Fruit fly (Drosophila melanogaster): ENCODE data around the gene Timp.
A peak's percentile ranks its signal among the peaks of the same experiment; 100 is the strongest.

The Timp gene

dm6 chr3R:10169124-10169766, 43.6 kb downstream of the Timp start (continued):
- peak; percentile 14; the same call in 1 of the 3 replicates for TF ChIP-seq zfh1 (GFP tag; IDR thresholded peaks at IDR 0.05)
- TF ChIP-seq CG15696 (tag; optimal IDR thresholded peaks at IDR 0.05), result peak; percentile 6
- no peak for TF ChIP-seq E2f1 (GFP tag; IDR thresholded peaks at IDR 0.05)
- no peak for TF ChIP-seq CG5953 (GFP tag; IDR thresholded peaks at IDR 0.05)
- TF ChIP-seq CG1603 (tag; optimal IDR thresholded peaks at IDR 0.05), result peak; percentile 25
- TF ChIP-seq ham (GFP tag; IDR thresholded peaks at IDR 0.05), result no peak
- TF ChIP-seq Sry-β (GFP tag; optimal IDR thresholded peaks at IDR 0.05), result no peak
- TF ChIP-seq Eip74EF (GFP tag; optimal IDR thresholded peaks at IDR 0.05), result no peak
- TF ChIP-seq CG6813 (GFP tag; optimal IDR thresholded peaks at IDR 0.05), result peak; percentile 44
- TF ChIP-seq mirr (GFP tag; optimal IDR thresholded peaks at IDR 0.05), result no peak
- TF ChIP-seq sim (GFP tag; IDR thresholded peaks at IDR 0.05), result 0 out of 2 replicates have a peak, but pooled peaks have one; percentile 53

DNA sequence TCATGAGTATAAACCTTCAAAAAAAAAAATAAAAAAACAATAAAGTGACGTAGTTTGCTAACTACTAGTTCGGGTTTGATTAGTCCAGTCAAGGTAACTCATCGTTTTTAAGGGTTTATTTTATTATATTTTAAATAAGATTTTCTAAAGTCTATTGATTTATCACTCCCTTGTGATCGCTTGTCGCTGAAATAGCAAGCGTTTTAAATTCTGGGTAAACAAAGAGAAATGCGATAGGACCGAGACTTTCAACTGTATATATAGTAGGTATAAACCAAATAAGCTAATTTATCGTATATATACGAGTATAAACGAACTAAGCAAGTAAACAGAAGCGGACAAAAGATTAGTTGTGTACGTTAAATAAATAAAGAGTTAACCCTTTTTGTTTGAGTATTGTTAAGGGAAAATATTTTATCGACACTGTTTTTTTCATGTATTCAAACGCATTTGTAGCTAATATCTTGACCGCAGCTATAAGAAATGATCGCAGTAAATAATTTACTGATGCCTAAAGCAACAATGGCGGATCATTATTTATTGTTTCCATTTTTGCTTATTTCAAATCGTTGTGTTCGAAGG, 44.2 kb downstream of the Timp start:
- no peak for TF ChIP-seq dysf (GFP tag; IDR thresholded peaks at IDR 0.05)
- TF ChIP-seq Sin3A (optimal IDR thresholded peaks at IDR 0.05), result no peak
- TF ChIP-seq CG6689 (GFP tag; IDR thresholded peaks at IDR 0.05), result peak; percentile 42; the same call in 1 of the 2 replicates
- peak; percentile 16 for TF ChIP-seq CG10543 (GFP tag; optimal IDR thresholded peaks at IDR 0.05)
- no peak for TF ChIP-seq TFAM (GFP tag; optimal IDR thresholded peaks at IDR 0.05)
- TF ChIP-seq CG8478 (optimal IDR thresholded peaks at IDR 0.05), result no peak
- TF ChIP-seq Ssrp (tag; optimal IDR thresholded peaks at IDR 0.05), result peak; percentile 18
- TF ChIP-seq disco-r (GFP tag; optimal IDR thresholded peaks at IDR 0.05), result no peak
- no peak for TF ChIP-seq CG4424 (GFP tag; optimal IDR thresholded peaks at IDR 0.05)
- peak; percentile 21 for TF ChIP-seq CG10209 (GFP tag; optimal IDR thresholded peaks at IDR 0.05)
- TF ChIP-seq tgo (GFP tag; IDR thresholded peaks at IDR 0.05), result no peak
- no peak for TF ChIP-seq YL-1 (GFP tag; optimal IDR thresholded peaks at IDR 0.05)
- TF ChIP-seq CG18011 (GFP tag; optimal IDR thresholded peaks at IDR 0.05), result peak; percentile 14
- TF ChIP-seq Bgb (GFP tag; IDR thresholded peaks at IDR 0.05; ENCODE audit: partially characterized antibody), result no peak
- TF ChIP-seq pfk (GFP tag; optimal IDR thresholded peaks at IDR 0.05), result no peak
- TF ChIP-seq CG1792 (GFP tag; optimal IDR thresholded peaks at IDR 0.05), result no peak
- TF ChIP-seq chn (GFP tag; optimal IDR thresholded peaks at IDR 0.05), result no peak
- peak; percentile 29 for TF ChIP-seq HmgZ (tag; optimal IDR thresholded peaks at IDR 0.05)
- TF ChIP-seq CG11247 (GFP tag; IDR thresholded peaks at IDR 0.05), result no peak
- no peak for TF ChIP-seq pnt (GFP tag; optimal IDR thresholded peaks at IDR 0.05)
- TF ChIP-seq CG1529 (GFP tag; optimal IDR thresholded peaks at IDR 0.05), result no peak
- TF ChIP-seq CG7372 (GFP tag; IDR thresholded peaks at IDR 0.05), result no peak
- TF ChIP-seq fu2 (GFP tag; optimal IDR thresholded peaks at IDR 0.05), result peak; percentile 19
- peak; percentile 19 for TF ChIP-seq Hsf (GFP tag; optimal IDR thresholded peaks at IDR 0.05)
- no peak for TF ChIP-seq usp (GFP tag; optimal IDR thresholded peaks at IDR 0.05)
- no peak for TF ChIP-seq CG4404 (GFP tag; IDR thresholded peaks at IDR 0.05)
- peak; percentile 4 for TF ChIP-seq CHES-1-like (GFP tag; optimal IDR thresholded peaks at IDR 0.05)
- no peak for TF ChIP-seq croc (GFP tag; conservative IDR thresholded peaks at IDR 0.05)
- TF ChIP-seq Hmx (GFP tag; optimal IDR thresholded peaks at IDR 0.05), result no peak
- no peak for TF ChIP-seq CG3163 (GFP tag; optimal IDR thresholded peaks at IDR 0.05)
- TF ChIP-seq CG7556 (GFP tag; optimal IDR thresholded peaks at IDR 0.05), result peak; percentile 30
- no peak for TF ChIP-seq z (GFP tag; IDR thresholded peaks at IDR 0.05)
- no peak for TF ChIP-seq Gug (GFP tag; IDR thresholded peaks at IDR 0.05)
- no peak for TF ChIP-seq jigr1 (GFP tag; IDR thresholded peaks at IDR 0.05)
- peak; percentile 26 for TF ChIP-seq az2 (GFP tag; optimal IDR thresholded peaks at IDR 0.05)
- TF ChIP-seq Rx (GFP tag; IDR thresholded peaks at IDR 0.05), result no peak
- peak; percentile 62 for TF ChIP-seq Ets65A (GFP tag)
- no peak for TF ChIP-seq Nf-YA (GFP tag; IDR thresholded peaks at IDR 0.05)
- TF ChIP-seq CG7963 (GFP tag; IDR thresholded peaks at IDR 0.05; ENCODE audit: partially characterized antibody), result no peak
- peak; percentile 40 for TF ChIP-seq CG15696 (tag; optimal IDR thresholded peaks at IDR 0.05)
